Worm (Caenorhabditis elegans) whole organism, late embryonic: ENCODE data around the gene srpa-68.

ENCODE experiments used
- C08G9.2 ChIP-seq: sonication (generic microtip); optimal IDR thresholded peaks from 2 replicates; lab custom pipeline; 2016; ENCODE audit warnings: mild to moderate bottlenecking, missing genetic modification characterization, moderate library complexity, missing compliant biosample characterization
- C38D4.7 ChIP-seq: fragments of 200-800 bp; sonication (Bioruptor generic); optimal IDR thresholded peaks from 2 replicates; lab custom pipeline; 2018; ENCODE audit warnings: mild to moderate bottlenecking, missing genetic modification characterization, moderate library complexity, missing compliant biosample characterization
- K09A11.1 ChIP-seq: sonication (generic microtip); optimal IDR thresholded peaks from 2 replicates; lab custom pipeline; 2017; ENCODE audit warnings: antibody characterized with exemption, mild to moderate bottlenecking, missing genetic modification characterization, missing compliant biosample characterization; ENCODE audit not compliant: insufficient read depth
- ahr-1 ChIP-seq: sonication (generic microtip); optimal IDR thresholded peaks from 2 replicates; lab custom pipeline; 2016; ENCODE audit warnings: missing genetic modification characterization, missing compliant biosample characterization
- ama-1 ChIP-seq: fragments of 150-350 bp; optimal IDR thresholded peaks from 2 replicates; lab custom pipeline; 2014
- ceh-18 ChIP-seq: sonication (generic microtip); optimal IDR thresholded peaks from 2 replicates; lab custom pipeline; 2016; ENCODE audit warnings: missing genetic modification characterization, missing compliant biosample characterization
- ceh-2 ChIP-seq: sonication (generic microtip); optimal IDR thresholded peaks from 2 replicates; lab custom pipeline; 2016; ENCODE audit warnings: missing genotype, missing genetic modification characterization, missing compliant biosample characterization
- ceh-24 ChIP-seq: sonication (generic microtip); optimal IDR thresholded peaks from 2 replicates; lab custom pipeline; 2016; ENCODE audit warnings: mild to moderate bottlenecking, missing genetic modification characterization, missing compliant biosample characterization
- ceh-30 ChIP-seq: fragments of 150-350 bp; optimal IDR thresholded peaks from 2 replicates; lab custom pipeline; 2014; ENCODE audit warnings: missing biosample characterization, missing genetic modification characterization
- ceh-48 ChIP-seq: sonication (generic microtip); optimal IDR thresholded peaks from 2 replicates; lab custom pipeline; 2016; ENCODE audit warnings: missing genetic modification characterization, inconsistent platforms, missing compliant biosample characterization
- ceh-9 ChIP-seq: sonication (generic microtip); optimal IDR thresholded peaks from 2 replicates; lab custom pipeline; 2016; ENCODE audit warnings: mild to moderate bottlenecking, missing genetic modification characterization, inconsistent platforms, missing compliant biosample characterization
- elt-2 ChIP-seq: sonication (generic microtip); optimal IDR thresholded peaks from 2 replicates; lab custom pipeline; 2016; ENCODE audit warnings: missing genetic modification reagents, missing genetic modification characterization, missing compliant biosample characterization
- eyg-1 ChIP-seq: sonication (generic microtip); optimal IDR thresholded peaks from 2 replicates; lab custom pipeline; 2016; ENCODE audit warnings: missing genotype, missing genetic modification characterization, missing compliant biosample characterization
- lim-6 ChIP-seq: sonication (generic microtip); optimal IDR thresholded peaks from 2 replicates; lab custom pipeline; 2016; ENCODE audit warnings: missing genetic modification characterization, missing compliant biosample characterization
- madf-2 ChIP-seq: sonication (generic microtip); optimal IDR thresholded peaks from 2 replicates; lab custom pipeline; 2017; ENCODE audit warnings: missing genetic modification characterization, missing compliant biosample characterization
- mec-3 ChIP-seq: sonication (generic microtip); optimal IDR thresholded peaks from 2 replicates; lab custom pipeline; 2016; ENCODE audit warnings: borderline replicate concordance, missing genetic modification characterization, missing compliant biosample characterization
- nfya-1 ChIP-seq: sonication (generic microtip); optimal IDR thresholded peaks from 2 replicates; lab custom pipeline; 2017; ENCODE audit warnings: missing genetic modification characterization, mild to moderate bottlenecking, missing compliant biosample characterization, antibody characterized with exemption, moderate library complexity
- nhr-11 ChIP-seq: fragments of 150-350 bp; optimal IDR thresholded peaks from 2 replicates; lab custom pipeline; 2014; ENCODE audit warnings: missing biosample characterization, missing genetic modification characterization
- nhr-232 ChIP-seq: sonication (generic microtip); optimal IDR thresholded peaks from 2 replicates; lab custom pipeline; 2016; ENCODE audit warnings: missing genetic modification characterization, missing compliant biosample characterization
- npax-4 ChIP-seq: sonication (generic microtip); optimal IDR thresholded peaks from 2 replicates; lab custom pipeline; 2016; ENCODE audit warnings: missing genetic modification characterization, missing compliant biosample characterization
- odd-2 ChIP-seq: sonication (generic microtip); optimal IDR thresholded peaks from 2 replicates; lab custom pipeline; 2017; ENCODE audit warnings: antibody characterized with exemption, mild to moderate bottlenecking, missing genetic modification characterization, missing compliant biosample characterization
- pag-3 ChIP-seq: sonication (generic microtip); optimal IDR thresholded peaks from 2 replicates; lab custom pipeline; 2016; ENCODE audit warnings: missing compliant biosample characterization, missing genetic modification characterization, borderline replicate concordance
- pat-9 ChIP-seq: fragments of 200-800 bp; sonication (Bioruptor generic); optimal IDR thresholded peaks from 2 replicates; lab custom pipeline; 2018; ENCODE audit warnings: mild to moderate bottlenecking, missing genetic modification characterization, moderate library complexity, missing compliant biosample characterization
- pha-4 ChIP-seq: fragments of 150-350 bp; optimal IDR thresholded peaks from 2 replicates; lab custom pipeline; 2018; ENCODE audit warnings: missing biosample characterization, missing genetic modification reagents, missing genetic modification characterization
- pqm-1 ChIP-seq: sonication (generic microtip); optimal IDR thresholded peaks from 2 replicates; lab custom pipeline; 2016; ENCODE audit warnings: missing genetic modification characterization, missing compliant biosample characterization
- pros-1 ChIP-seq: fragments of 150-350 bp; optimal IDR thresholded peaks from 2 replicates; lab custom pipeline; 2014; ENCODE audit warnings: missing biosample characterization, missing genetic modification reagents, missing genetic modification characterization
- ref-2 ChIP-seq: sonication (generic microtip); optimal IDR thresholded peaks from 2 replicates; lab custom pipeline; 2016; ENCODE audit warnings: missing genetic modification characterization, missing compliant biosample characterization
- rnt-1 ChIP-seq: sonication (generic microtip); optimal IDR thresholded peaks from 2 replicates; lab custom pipeline; 2016; ENCODE audit warnings: missing genetic modification characterization, missing compliant biosample characterization
- sox-2 ChIP-seq: fragments of 200-800 bp; sonication (Bioruptor generic); IDR thresholded peaks from 2 replicates; pipeline ENCODE4 v1.3.6; 2022; ENCODE audit warnings: missing genetic modification reagents, missing genetic modification characterization, missing compliant biosample characterization
- syd-9 ChIP-seq: sonication (generic microtip); optimal IDR thresholded peaks from 2 replicates; lab custom pipeline; 2016; ENCODE audit warnings: mild to moderate bottlenecking, missing genetic modification characterization, moderate library complexity, missing compliant biosample characterization
- tbx-2 ChIP-seq: sonication (generic microtip); optimal IDR thresholded peaks from 2 replicates; lab custom pipeline; 2016; ENCODE audit warnings: missing genetic modification characterization, missing compliant biosample characterization
- tbx-7 ChIP-seq: sonication (generic microtip); optimal IDR thresholded peaks from 2 replicates; lab custom pipeline; 2016; ENCODE audit warnings: missing genotype, missing genetic modification characterization, missing compliant biosample characterization
- ttx-3 ChIP-seq: sonication (generic microtip); optimal IDR thresholded peaks from 2 replicates; lab custom pipeline; 2016; ENCODE audit warnings: missing genetic modification reagents, missing genetic modification characterization, missing compliant biosample characterization
- unc-42 ChIP-seq: sonication (generic microtip); optimal IDR thresholded peaks from 2 replicates; lab custom pipeline; 2016; ENCODE audit warnings: missing genotype, missing genetic modification characterization, missing compliant biosample characterization

Gene srpa-68

DNA sequence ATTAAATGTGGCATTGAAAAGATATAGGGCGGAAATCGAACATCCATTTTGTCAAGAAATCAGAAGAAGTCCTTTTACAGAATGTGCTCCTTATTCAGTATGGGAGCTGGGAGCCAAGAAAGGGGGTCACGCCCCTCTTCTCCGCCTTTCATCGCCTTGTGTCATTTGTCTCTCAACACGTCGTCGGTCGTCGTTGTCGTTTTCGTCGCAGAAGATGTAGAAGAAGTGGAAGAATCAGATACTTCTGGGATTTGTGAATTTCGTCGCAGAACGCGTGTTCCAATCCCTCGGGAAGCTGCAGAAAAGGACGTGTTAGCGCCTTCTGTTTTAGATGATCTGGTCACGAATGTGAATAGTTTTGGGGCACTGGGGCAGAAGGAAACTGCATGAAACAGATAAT lies 14.5 kb downstream of the srpa-68 start, which contains the start of gene bnc-1:
Gene bnc-1 (minus strand): TSS at position 101 of the 400 bp plus-strand sequence.
- no peak for TF ChIP-seq ama-1 (lab: Kevin White, UChicago)
- no peak for TF ChIP-seq ceh-18 (tag; lab: Kevin White, UChicago)
- no peak for TF ChIP-seq ceh-48 (tag; lab: Kevin White, UChicago)
- TF ChIP-seq K09A11.1 = no peak
- TF ChIP-seq pag-3 (tag; lab: Kevin White, UChicago) = no peak
- TF ChIP-seq nhr-11 (tag; lab: Kevin White, UChicago) = no peak
- no peak for TF ChIP-seq C08G9.2 (tag; lab: Kevin White, UChicago)
- no peak for TF ChIP-seq odd-2 (tag; lab: Kevin White, UChicago)
- no peak for TF ChIP-seq nfya-1 (tag; lab: Kevin White, UChicago)
- no peak for TF ChIP-seq tbx-7
- no peak for TF ChIP-seq ttx-3 (tag; lab: Kevin White, UChicago)
- no peak for TF ChIP-seq pat-9 (tag; lab: Kevin White, UChicago)
- TF ChIP-seq madf-2 = no peak
- TF ChIP-seq ceh-9 (tag; lab: Kevin White, UChicago) = no peak
- no peak for TF ChIP-seq eyg-1 (tag; lab: Kevin White, UChicago)
- TF ChIP-seq ahr-1 (tag; lab: Kevin White, UChicago) = no peak

DNA sequence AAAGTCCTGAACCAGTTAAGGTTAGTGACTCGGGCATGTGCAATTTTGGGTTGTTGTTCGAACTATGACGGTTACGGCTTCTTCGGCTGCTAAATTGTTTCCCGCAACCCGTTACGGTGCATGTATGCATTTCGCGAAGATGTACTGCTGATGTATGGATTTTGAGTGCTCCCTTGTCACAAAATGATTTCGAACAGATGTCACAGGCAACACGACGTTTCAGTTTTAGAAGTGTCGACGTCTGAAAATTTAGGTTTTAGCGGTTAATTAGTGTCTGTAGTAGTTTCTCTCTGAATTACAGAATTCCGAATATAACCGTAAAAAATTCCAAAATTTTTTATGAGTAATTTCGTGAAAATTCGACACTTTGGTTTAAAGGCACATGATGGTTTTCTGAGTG lies 15.7 kb downstream of the srpa-68 start:
- no peak for TF ChIP-seq C38D4.7
- no peak for TF ChIP-seq mec-3 (tag; lab: Kevin White, UChicago)
- TF ChIP-seq ceh-2 (tag; lab: Kevin White, UChicago) = no peak
- TF ChIP-seq lim-6 (tag; lab: Kevin White, UChicago) = no peak
- no peak for TF ChIP-seq ceh-30 (tag; lab: Kevin White, UChicago)
- no peak for TF ChIP-seq npax-4
- no peak for TF ChIP-seq pat-9 (tag; lab: Kevin White, UChicago)
- TF ChIP-seq unc-42 = no peak
- no peak for TF ChIP-seq pros-1 (tag; lab: Kevin White, UChicago)
- no peak for TF ChIP-seq rnt-1 (tag; lab: Kevin White, UChicago)
- TF ChIP-seq nhr-232 = no peak
- no peak for TF ChIP-seq sox-2 (GFP tag; lab: Robert Waterston, UW)
- no peak for TF ChIP-seq madf-2
- no peak for TF ChIP-seq ref-2 (tag; lab: Kevin White, UChicago)

DNA sequence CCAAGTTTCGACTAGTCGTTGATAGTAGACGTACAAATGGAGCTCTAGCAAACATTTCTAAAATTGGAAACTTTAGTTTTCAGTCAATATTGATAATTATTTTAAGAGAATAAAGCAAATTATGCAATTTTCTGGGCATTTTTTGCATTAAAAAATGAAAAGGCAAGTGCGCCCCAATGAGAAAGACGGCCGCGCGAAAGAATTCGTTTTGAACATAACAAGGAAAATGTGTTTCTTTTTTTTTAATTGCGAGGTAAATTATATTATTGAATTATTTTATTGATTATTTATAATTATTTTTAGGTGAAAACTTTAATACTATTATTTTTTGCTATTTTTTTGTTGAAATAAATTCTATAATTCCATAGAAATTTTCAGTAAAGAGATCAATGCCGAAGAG lies 20.0 kb downstream of the srpa-68 start, which contains the start of the genes tsfm-1 and capg-2:
Gene tsfm-1 (minus strand): TSS at position 57 of the 400 bp plus-strand sequence.
Gene capg-2 (plus strand): TSS at position 379 of the 400 bp plus-strand sequence.
- TF ChIP-seq pha-4 (tag; lab: Kevin White, UChicago) = no peak
- TF ChIP-seq syd-9 = no peak
- no peak for TF ChIP-seq tbx-7

DNA sequence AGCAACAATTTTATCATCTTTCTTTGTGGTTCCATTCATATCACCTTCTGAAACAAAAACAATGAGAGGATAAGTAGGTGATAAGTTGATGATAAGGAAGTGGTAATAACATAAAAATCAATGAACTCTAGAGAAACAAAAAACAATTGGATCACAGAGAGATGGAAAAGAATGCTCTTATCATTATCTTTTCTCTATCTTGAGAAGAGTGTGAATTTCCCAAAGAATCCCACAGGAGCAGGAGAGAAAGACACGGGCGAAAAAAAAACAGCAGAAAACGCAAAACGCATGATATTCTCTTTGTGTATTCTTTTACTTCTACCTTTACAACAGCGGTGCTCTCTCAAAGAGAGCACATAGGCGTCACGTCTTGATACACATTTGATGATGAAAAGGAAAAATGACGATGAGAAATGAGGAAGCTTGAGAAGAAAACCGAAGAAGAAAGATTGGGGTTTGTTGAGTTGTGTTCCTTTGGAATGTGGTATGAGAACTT lies 22.1 kb downstream of the srpa-68 start, which contains the start of gene twk-24:
Gene twk-24 (minus strand): TSS at position 51 of the 496 bp plus-strand sequence.
- TF ChIP-seq K09A11.1 = no peak
- TF ChIP-seq elt-2 (tag; lab: Kevin White, UChicago) = peak; percentile 65
- peak; percentile 59 for TF ChIP-seq ceh-18 (tag; lab: Kevin White, UChicago)

DNA sequence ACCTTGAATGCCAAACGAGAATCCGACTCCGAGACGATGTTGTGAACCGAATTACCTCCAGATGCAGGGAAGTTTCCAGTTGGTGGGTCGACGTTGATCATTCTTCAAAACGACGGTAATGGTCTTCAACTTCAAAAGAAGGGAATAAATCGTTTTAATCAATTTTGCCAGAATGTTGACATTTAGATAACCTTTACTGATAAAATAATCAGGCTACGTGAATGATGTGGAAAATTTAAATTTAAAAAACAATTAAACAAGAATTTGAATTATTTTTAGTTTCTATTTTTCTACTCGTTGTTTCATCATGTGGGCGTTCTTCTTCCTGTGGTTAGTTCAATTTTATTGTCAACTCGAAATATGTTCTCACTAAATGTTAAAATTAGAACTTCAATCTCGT lies 27.7 kb downstream of the srpa-68 start, which contains the start of gene ssp-35:
Gene ssp-35 (minus strand): TSS at position 101 of the 400 bp plus-strand sequence.
- no peak for TF ChIP-seq rnt-1 (tag; lab: Kevin White, UChicago)
- TF ChIP-seq ceh-24 = no peak
- TF ChIP-seq pqm-1 (tag; lab: Kevin White, UChicago) = no peak
- TF ChIP-seq C38D4.7 = no peak
- TF ChIP-seq tbx-2 (tag; lab: Kevin White, UChicago) = no peak
